Fruit fly (Drosophila melanogaster) whole organism, embryonic: ENCODE results near the gene MtnF.

Source experiments
- B-H1 ChIP-seq: fragments of 200-800 bp; sonication (Bioruptor generic); IDR thresholded peaks from 3 replicates; pipeline ENCODE4 v1.3.6; 2022; ENCODE audit warnings: missing biosample characterization, missing genetic modification characterization
- Bgb ChIP-seq: fragments of 200-800 bp; sonication (Bioruptor generic); IDR thresholded peaks from 2 replicates; pipeline ENCODE4 v1.3.6; 2022; ENCODE audit warnings: missing biosample characterization, missing genetic modification characterization; ENCODE audit not compliant: partially characterized antibody
- BtbVII ChIP-seq: fragments of 200-800 bp; sonication (Bioruptor generic); optimal IDR thresholded peaks from 3 replicates; lab custom pipeline; 2017; ENCODE audit warnings: missing biosample characterization, mild to moderate bottlenecking, missing genetic modification characterization
- C15 ChIP-seq: fragments of 200-800 bp; sonication (Bioruptor generic); IDR thresholded peaks from 3 replicates; pipeline ENCODE4 v1.3.6; 2022; ENCODE audit warnings: missing biosample characterization, missing genetic modification characterization
- CG10543 ChIP-seq: fragments of 200-800 bp; sonication (Bioruptor generic); optimal IDR thresholded peaks from 3 replicates; lab custom pipeline; 2017; ENCODE audit warnings: missing biosample characterization, mild to moderate bottlenecking, missing genetic modification characterization, moderate library complexity
- CG13775 ChIP-seq: fragments of 200-800 bp; sonication (Bioruptor generic); optimal IDR thresholded peaks from 3 replicates; lab custom pipeline; 2017; ENCODE audit warnings: missing biosample characterization, mild to moderate bottlenecking, missing genetic modification characterization
- CG14667 ChIP-seq: fragments of 200-800 bp; sonication (Bioruptor generic); IDR thresholded peaks from 2 replicates; pipeline ENCODE4 v1.3.6; 2022; ENCODE audit warnings: missing biosample characterization, missing genetic modification characterization
- CG15269 ChIP-seq: fragments of 200-800 bp; sonication (Bioruptor generic); optimal IDR thresholded peaks from 2 replicates; lab custom pipeline; 2018; ENCODE audit warnings: missing biosample characterization, mild to moderate bottlenecking, missing genetic modification characterization, moderate library complexity
- CG16813 ChIP-seq: fragments of 200-800 bp; sonication (Bioruptor generic); IDR thresholded peaks from 3 replicates; pipeline ENCODE4 v1.3.6; 2022; ENCODE audit warnings: missing biosample characterization, missing genetic modification characterization; ENCODE audit not compliant: partially characterized antibody
- CG17612 ChIP-seq: fragments of 200-800 bp; sonication (Bioruptor generic); IDR thresholded peaks from 2 replicates; pipeline ENCODE4 v1.3.6; 2022; ENCODE audit warnings: missing biosample characterization, missing genetic modification characterization
- CG18262 ChIP-seq: fragments of 200-800 bp; optimal IDR thresholded peaks from 3 replicates; lab custom pipeline; 2019; ENCODE audit warnings: missing biosample characterization, mild to moderate bottlenecking, missing genetic modification characterization, moderate library complexity
- CG18619 ChIP-seq: fragments of 200-800 bp; sonication (Bioruptor generic); optimal IDR thresholded peaks from 3 replicates; lab custom pipeline; 2017; ENCODE audit warnings: missing biosample characterization, mild to moderate bottlenecking, missing genetic modification characterization
- CG2678 ChIP-seq: fragments of 200-800 bp; sonication (Bioruptor generic); optimal IDR thresholded peaks from 3 replicates; lab custom pipeline; 2019; ENCODE audit warnings: missing biosample characterization, mild to moderate bottlenecking, missing genetic modification characterization, moderate library complexity
- CG3847 ChIP-seq: fragments of 200-800 bp; sonication (Bioruptor generic); IDR thresholded peaks from 2 replicates; pipeline ENCODE4 v1.3.6; 2022; ENCODE audit warnings: missing biosample characterization, missing genetic modification characterization
- CG42726 ChIP-seq: fragments of 200-800 bp; sonication (Bioruptor generic); IDR thresholded peaks from 2 replicates; pipeline ENCODE4 v1.3.6; 2022; ENCODE audit warnings: missing biosample characterization, missing genetic modification characterization; ENCODE audit not compliant: partially characterized antibody
- CG5180 ChIP-seq: fragments of 200-800 bp; sonication (Bioruptor generic); optimal IDR thresholded peaks from 3 replicates; lab custom pipeline; 2017; ENCODE audit warnings: missing biosample characterization, missing genetic modification characterization, mild to moderate bottlenecking, moderate library complexity, missing genetic modification reagents
- CG6272 ChIP-seq: fragments of 200-800 bp; sonication (Bioruptor generic); IDR thresholded peaks from 2 replicates; pipeline ENCODE4 v1.3.6; 2022; ENCODE audit warnings: missing biosample characterization, missing genetic modification characterization
- CG6689 ChIP-seq: fragments of 200-800 bp; sonication (Bioruptor generic); IDR thresholded peaks from 2 replicates; pipeline ENCODE4 v1.3.6; 2022; ENCODE audit warnings: missing biosample characterization, missing genetic modification characterization
- CG7745 ChIP-seq: fragments of 200-800 bp; sonication (Bioruptor generic); optimal IDR thresholded peaks from 2 replicates; lab custom pipeline; 2018; ENCODE audit warnings: missing biosample characterization, mild to moderate bottlenecking, missing genetic modification characterization, moderate library complexity
- CG8089 ChIP-seq: fragments of 200-800 bp; sonication (Bioruptor generic); optimal IDR thresholded peaks from 3 replicates; lab custom pipeline; 2016; ENCODE audit warnings: missing biosample characterization, missing genetic modification characterization
- CG9932 ChIP-seq: fragments of 200-800 bp; sonication (Bioruptor generic); IDR thresholded peaks from 2 replicates; pipeline ENCODE4 v1.3.6; 2022; ENCODE audit warnings: missing biosample characterization, missing genetic modification characterization
- CTCF ChIP-seq: fragments of 200-800 bp; sonication (Bioruptor generic); optimal IDR thresholded peaks from 2 replicates; lab custom pipeline; 2017; ENCODE audit warnings: missing biosample characterization, mild to moderate bottlenecking, missing genetic modification characterization, moderate library complexity
- CrebB ChIP-seq: fragments of 200-800 bp; sonication (Bioruptor generic); optimal IDR thresholded peaks from 3 replicates; lab custom pipeline; 2018; ENCODE audit warnings: missing biosample characterization, mild to moderate bottlenecking, missing genetic modification characterization
- D19A ChIP-seq: fragments of 200-800 bp; optimal IDR thresholded peaks from 3 replicates; lab custom pipeline; 2019; ENCODE audit warnings: missing biosample characterization, mild to moderate bottlenecking, missing genetic modification characterization, moderate library complexity
- D19B ChIP-seq: fragments of 200-800 bp; sonication (Bioruptor generic); optimal IDR thresholded peaks from 2 replicates; lab custom pipeline; 2017; ENCODE audit warnings: missing biosample characterization, mild to moderate bottlenecking, missing genetic modification characterization
- MESR4 ChIP-seq: fragments of 200-800 bp; sonication (Bioruptor generic); optimal IDR thresholded peaks from 2 replicates; lab custom pipeline; 2018; ENCODE audit warnings: missing biosample characterization, mild to moderate bottlenecking, missing genetic modification characterization, moderate library complexity
- Max ChIP-seq: fragments of 200-800 bp; sonication (Bioruptor generic); optimal IDR thresholded peaks from 2 replicates; lab custom pipeline; 2016; ENCODE audit warnings: missing biosample characterization, mild to moderate bottlenecking, missing genetic modification characterization
- NfI ChIP-seq: fragments of 200-800 bp; sonication (Bioruptor generic); optimal IDR thresholded peaks from 3 replicates; lab custom pipeline; 2018; ENCODE audit warnings: missing biosample characterization, mild to moderate bottlenecking, missing genetic modification characterization, moderate library complexity
- Ptx1 ChIP-seq: fragments of 200-800 bp; sonication (Bioruptor generic); IDR thresholded peaks from 2 replicates; pipeline ENCODE4 v1.3.6; 2022; ENCODE audit warnings: missing biosample characterization, missing genetic modification characterization
- Rfx ChIP-seq: fragments of 200-800 bp; sonication (Bioruptor generic); IDR thresholded peaks from 2 replicates; pipeline ENCODE4 v1.3.6; 2022; ENCODE audit warnings: missing biosample characterization, missing genetic modification characterization
- Rx ChIP-seq: fragments of 200-800 bp; sonication (Bioruptor generic); IDR thresholded peaks from 2 replicates; pipeline ENCODE4 v1.3.6; 2022; ENCODE audit warnings: missing biosample characterization, missing genetic modification characterization
- Sry-δ ChIP-seq: fragments of 200-800 bp; sonication (Bioruptor generic); optimal IDR thresholded peaks from 2 replicates; lab custom pipeline; 2016; ENCODE audit warnings: missing biosample characterization, missing genetic modification characterization
- Trl ChIP-seq, 3 experiments: fragments of >200 bp in 2 of 3; fragments of 200-800 bp in 1 of 3; sonication (Bioruptor generic) in 1 of 3; optimal IDR thresholded peaks; 2 replicates in 1 of 3; 3 replicates in 2 of 3; lab custom pipeline; 2016 to 2017; ENCODE audit warnings: missing biosample characterization in 1 of 3, missing genetic modification characterization in 1 of 3
- al ChIP-seq: fragments of 200-800 bp; sonication (Bioruptor generic); IDR thresholded peaks from 2 replicates; pipeline ENCODE4 v1.3.6; 2022; ENCODE audit warnings: missing biosample characterization, missing genetic modification characterization
- aop ChIP-seq: fragments of 200-800 bp; sonication (Bioruptor generic); IDR thresholded peaks from 2 replicates; pipeline ENCODE4 v1.3.6; 2022; ENCODE audit warnings: missing biosample characterization, missing genetic modification characterization
- ash1 ChIP-seq: fragments of 200-800 bp; sonication (Bioruptor generic); optimal IDR thresholded peaks from 2 replicates; lab custom pipeline; 2018; ENCODE audit warnings: missing biosample characterization, mild to moderate bottlenecking, missing genetic modification characterization
- ci ChIP-seq: fragments of 200-800 bp; sonication (Bioruptor generic); IDR thresholded peaks from 3 replicates; pipeline ENCODE4 v1.3.6; 2022; ENCODE audit warnings: missing biosample characterization, missing genetic modification characterization
- croc ChIP-seq: fragments of 200-800 bp; sonication (Bioruptor generic); conservative IDR thresholded peaks from 3 replicates; pipeline ENCODE4 v1.3.6; 2022; ENCODE audit warnings: missing biosample characterization, missing genetic modification characterization
- dati ChIP-seq: fragments of 200-800 bp; sonication (Bioruptor generic); IDR thresholded peaks from 2 replicates; pipeline ENCODE4 v1.3.6; 2022; ENCODE audit warnings: missing biosample characterization, missing genetic modification characterization
- dpn ChIP-seq, 2 experiments: fragments of 200-800 bp; sonication (Bioruptor generic); optimal IDR thresholded peaks; 3 replicates each; lab custom pipeline; 2016; ENCODE audit warnings: missing biosample characterization in 2 of 2, missing genetic modification characterization in 2 of 2
- esg ChIP-seq: fragments of 200-800 bp; sonication (Bioruptor generic); conservative IDR thresholded peaks from 2 replicates; pipeline ENCODE4 v1.3.6; 2022; ENCODE audit warnings: missing biosample characterization, missing genetic modification characterization
- exex ChIP-seq: fragments of 200-800 bp; sonication (Bioruptor generic); optimal IDR thresholded peaks from 4 replicates; lab custom pipeline; 2018; ENCODE audit warnings: missing biosample characterization, mild to moderate bottlenecking, missing genetic modification characterization, moderate library complexity
- ind ChIP-seq: fragments of 200-800 bp; sonication (Bioruptor generic); optimal IDR thresholded peaks from 3 replicates; lab custom pipeline; 2016; ENCODE audit warnings: missing biosample characterization, missing genetic modification characterization
- insv ChIP-seq, 2 experiments: fragments of 200-800 bp; sonication (Bioruptor generic); optimal IDR thresholded peaks; 3 replicates each; lab custom pipeline; 2016 to 2018; ENCODE audit warnings: missing biosample characterization in 2 of 2, missing genetic modification characterization in 2 of 2
- lab ChIP-seq: fragments of 200-800 bp; sonication (Bioruptor generic); optimal IDR thresholded peaks from 3 replicates; lab custom pipeline; 2017; ENCODE audit warnings: missing biosample characterization, missing genetic modification characterization, mild to moderate bottlenecking, moderate library complexity, missing genetic modification reagents
- lmd ChIP-seq: fragments of 200-800 bp; sonication (Bioruptor generic); IDR thresholded peaks from 2 replicates; pipeline ENCODE4 v1.3.6; 2022; ENCODE audit warnings: missing biosample characterization, missing genetic modification characterization
- mam ChIP-seq: fragments of 200-800 bp; sonication (Bioruptor generic); optimal IDR thresholded peaks from 3 replicates; lab custom pipeline; 2016; ENCODE audit warnings: missing biosample characterization, missing genetic modification characterization
- peb ChIP-seq: fragments of 200-800 bp; sonication (Bioruptor generic); IDR thresholded peaks from 2 replicates; pipeline ENCODE4 v1.3.6; 2022; ENCODE audit warnings: missing biosample characterization, missing genetic modification characterization
- row ChIP-seq: fragments of 200-800 bp; sonication (Bioruptor generic); IDR thresholded peaks from 3 replicates; pipeline ENCODE4 v1.3.6; 2022; ENCODE audit warnings: missing biosample characterization, missing genetic modification characterization
- sim ChIP-seq: fragments of 200-800 bp; sonication (Bioruptor generic); IDR thresholded peaks from 2 replicates; pipeline ENCODE4 v1.3.6; 2022; ENCODE audit warnings: missing biosample characterization, missing genetic modification characterization
- vnd ChIP-seq: fragments of 200-800 bp; sonication (Bioruptor generic); IDR thresholded peaks from 3 replicates; pipeline ENCODE4 v1.3.6; 2022; ENCODE audit warnings: missing biosample characterization, missing genetic modification characterization; ENCODE audit not compliant: partially characterized antibody

MtnF gene

DNA sequence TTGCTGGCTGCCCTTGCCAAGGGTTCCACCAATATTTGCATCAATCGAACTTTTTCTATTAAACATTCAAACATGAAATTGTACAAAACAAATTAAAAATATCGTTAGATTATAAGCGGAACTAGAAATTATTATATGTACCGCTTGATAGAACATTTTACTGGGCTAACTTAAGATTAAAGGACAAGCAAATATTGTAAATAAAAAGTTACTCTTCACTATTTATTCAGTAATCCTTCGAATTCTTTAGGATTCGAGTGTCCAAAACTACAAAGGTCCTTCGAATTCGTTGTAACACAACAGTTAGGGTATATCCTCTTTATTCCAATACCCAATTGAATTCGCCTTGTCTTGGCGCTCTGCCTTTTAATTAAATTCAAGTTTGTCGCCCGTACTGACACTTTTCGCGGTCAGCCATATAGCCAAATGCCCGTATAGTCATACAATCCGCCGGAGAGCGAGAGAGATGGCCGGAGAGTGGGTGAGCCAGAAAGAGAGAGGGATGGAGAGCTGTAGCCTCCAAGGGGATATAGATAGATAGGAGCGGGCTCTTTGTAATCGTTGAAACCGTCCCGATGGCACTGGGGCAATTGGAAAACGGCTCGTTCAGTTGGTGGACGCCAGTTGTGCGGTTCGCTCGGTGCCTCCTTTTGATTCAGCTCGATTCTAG, 32.7 kb upstream of the MtnF start (continued):
- TF ChIP-seq dati (no peak), ind (GFP tag; lab: Kevin White, UChicago) (no peak), NfI (GFP tag; lab: Kevin White, UChicago) (no peak), BtbVII (GFP tag; lab: Kevin White, UChicago) (no peak), Ptx1 (GFP tag; lab: Robert Waterston, UW) (no peak), CG3847 (no peak), CG13775 (GFP tag; lab: Kevin White, UChicago) (no peak), CG17612 (GFP tag; lab: Robert Waterston, UW) (no peak), Trl (optimal IDR thresholded peaks at IDR 0.05; lab: Kevin White, UChicago) (peak; percentile 31 to 57), Trl (GFP tag; optimal IDR thresholded peaks at IDR 0.05; lab: Kevin White, UChicago) (no peak), vnd (GFP tag; lab: Robert Waterston, UW) (no peak), CG14667 (GFP tag; lab: Robert Waterston, UW) (no peak), CG2678 (peak; percentile 60), CG6272 (GFP tag; lab: Robert Waterston, UW) (no peak), mam (GFP tag; lab: Kevin White, UChicago) (no peak), CG42726 (GFP tag; lab: Robert Waterston, UW) (no peak), CG8089 (no peak), exex (tag; lab: Kevin White, UChicago) (no peak), Sry-δ (GFP tag; lab: Kevin White, UChicago) (no peak), lmd (GFP tag; lab: Robert Waterston, UW) (peak; percentile 31; the same call in 1 of the 2 replicates), CG18262 (tag; lab: Kevin White, UChicago) (no peak), CG6689 (GFP tag; lab: Robert Waterston, UW) (no peak), CG10543 (GFP tag; lab: Kevin White, UChicago) (peak; percentile 10), insv (GFP tag; optimal IDR thresholded peaks at IDR 0.05; lab: Kevin White, UChicago) (no peak), ci (GFP tag; lab: Robert Waterston, UW) (0 out of 3 replicates have a peak, but pooled peaks have one; percentile 33), D19B (no peak), esg (GFP tag; lab: Robert Waterston, UW) (no peak), lab (GFP tag; lab: Kevin White, UChicago) (no peak), ash1 (GFP tag; lab: Kevin White, UChicago) (no peak), CrebB (no peak), dpn (GFP tag; optimal IDR thresholded peaks at IDR 0.05; lab: Kevin White, UChicago) (peak in 1 of 2 experiments; percentile 17), croc (GFP tag; lab: Robert Waterston, UW) (no peak), Bgb (GFP tag; lab: Robert Waterston, UW) (no peak), Rfx (GFP tag; lab: Robert Waterston, UW) (peak; percentile 38; the same call in 1 of the 2 replicates), peb (GFP tag; lab: Robert Waterston, UW) (no peak), al (GFP tag; lab: Robert Waterston, UW) (no peak), B-H1 (no peak), CG16813 (GFP tag; lab: Robert Waterston, UW) (no peak), C15 (GFP tag; lab: Robert Waterston, UW) (no peak), CTCF (GFP tag; lab: Kevin White, UChicago) (no peak), CG7745 (no peak), row (GFP tag; lab: Robert Waterston, UW) (0 out of 3 replicates have a peak, but pooled peaks have one; percentile 13), aop (no peak), CG15269 (peak; percentile 12), sim (GFP tag; lab: Robert Waterston, UW) (no peak), MESR4 (GFP tag; lab: Kevin White, UChicago) (no peak), CG9932 (peak; percentile 41), Max (GFP tag; lab: Kevin White, UChicago) (no peak), CG18619 (no peak), Rx (GFP tag; lab: Robert Waterston, UW) (no peak), CG5180 (GFP tag; lab: Kevin White, UChicago) (no peak), D19A (tag; lab: Kevin White, UChicago) (peak; percentile 22)
